Worm (Caenorhabditis elegans) whole organism, L3 larva: ENCODE data around the gene tim-1.

ENCODE experiments used
- elt-3 ChIP-seq, 3 experiments: fragments of 150-350 bp in 1 of 3; sonication (generic microtip) in 2 of 3; optimal IDR thresholded peaks; 2 replicates in 2 of 3; 4 replicates in 1 of 3; lab custom pipeline; 2014 to 2017; ENCODE audit warnings: missing biosample characterization in 3 of 3, missing genetic modification characterization in 3 of 3
- fkh-2 ChIP-seq: fragments of 150-350 bp; optimal IDR thresholded peaks from 2 replicates; lab custom pipeline; 2014; ENCODE audit warnings: missing biosample characterization, missing genetic modification reagents, missing genetic modification characterization
- nhr-43 ChIP-seq: sonication (generic microtip); optimal IDR thresholded peaks from 2 replicates; lab custom pipeline; 2016; ENCODE audit warnings: mild to moderate bottlenecking, missing genetic modification characterization, missing compliant biosample characterization; ENCODE audit not compliant: poor library complexity, severe bottlenecking

The tim-1 gene

ce11 chrIII:12194190-12194589, 55.8 kb downstream of the tim-1 start, which contains the start of gene Y75B8A.44:
Y75B8A.44 (plus strand) TSS chrIII:12194490.
- no peak for TF ChIP-seq fkh-2 (tag; lab: Kevin White, UChicago)
- TF ChIP-seq elt-3 (tag; optimal IDR thresholded peaks at IDR 0.05; lab: Kevin White, UChicago), result no peak
- TF ChIP-seq nhr-43 (tag; lab: Kevin White, UChicago), result no peak
- TF ChIP-seq, all 47 proteins: peak for 0
